Fruit fly (Drosophila melanogaster) S2 (cell line): Measurements from ENCODE around the gene AdamTS-A.

ENCODE experiments used
- CG8478 ChIP-seq: fragments of >200 bp; optimal IDR thresholded peaks from 2 replicates; lab custom pipeline; 2018
- CTCF ChIP-seq, 2 experiments: fragments of >200 bp; optimal IDR thresholded peaks; 2 replicates each; lab custom pipeline; 2018

DNA sequence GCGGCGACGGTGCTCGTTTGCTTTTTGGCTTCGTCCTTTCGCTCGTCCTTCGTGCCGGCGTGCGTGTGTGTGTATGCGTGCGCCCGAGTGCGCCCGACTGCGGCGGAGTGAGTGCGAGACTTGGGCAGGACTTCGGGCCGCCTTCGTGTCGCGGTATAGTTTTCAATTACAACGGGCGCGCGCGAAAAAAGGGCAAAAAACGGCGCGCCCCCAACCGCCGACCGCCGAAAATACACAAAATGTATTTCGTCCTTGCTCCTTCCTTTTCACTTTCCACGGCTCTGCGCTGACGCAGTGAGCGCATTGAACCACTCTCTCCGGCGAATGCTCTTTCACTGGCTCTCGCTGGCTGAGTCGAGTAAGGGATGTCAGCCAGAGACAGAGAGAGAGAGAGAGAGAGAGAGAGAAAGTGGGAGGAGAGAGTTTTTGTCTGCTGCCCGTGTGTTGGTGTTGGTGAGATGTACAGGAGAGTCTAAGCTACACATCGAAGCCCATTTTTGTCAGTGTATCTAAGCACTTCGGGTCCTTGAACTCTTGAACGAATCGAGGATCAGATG, 55.5 kb downstream of the AdamTS-A start:
- TF ChIP-seq CTCF (optimal IDR thresholded peaks at IDR 0.05; lab: Kevin White, UChicago) (no peak), CG8478 (no peak)
